Worm (Caenorhabditis elegans) whole organism, L4 larva: ENCODE measurements around the gene F56H11.2.

Experiments used
- ZK546.5 ChIP-seq, 2 experiments: sonication (generic microtip); optimal IDR thresholded peaks; 2 replicates each; lab custom pipeline; 2017; ENCODE audit warnings: missing biosample characterization in 2 of 2, missing genetic modification characterization in 2 of 2
- ceh-82 ChIP-seq: sonication (generic microtip); optimal IDR thresholded peaks from 2 replicates; lab custom pipeline; 2017; ENCODE audit warnings: missing biosample characterization, missing genetic modification characterization
- madf-9 ChIP-seq: fragments of 200-800 bp; sonication (Bioruptor generic); conservative IDR thresholded peaks from 2 replicates; pipeline ENCODE4 v1.3.6; 2022; ENCODE audit warnings: missing genetic modification reagents, missing genetic modification characterization, missing compliant biosample characterization
- nhr-111 ChIP-seq: fragments of 200-800 bp; sonication (Bioruptor generic); optimal IDR thresholded peaks from 2 replicates; lab custom pipeline; 2018; ENCODE audit warnings: mild to moderate bottlenecking, missing genetic modification characterization, missing compliant biosample characterization
- pha-4 ChIP-seq, 2 experiments: fragments of 150-350 bp in 1 of 2; fragments of 200-800 bp in 1 of 2; sonication (Bioruptor generic) in 1 of 2; IDR thresholded peaks in 1 of 2; optimal IDR thresholded peaks in 1 of 2; 2 replicates each; pipeline versions ENCODE4 v1.3.6 to Lab custom; 2014 to 2022; ENCODE audit warnings: missing genetic modification characterization in 2 of 2, missing genetic modification reagents in 2 of 2, missing biosample characterization in 1 of 2, missing compliant biosample characterization in 1 of 2
- sdz-12 ChIP-seq: fragments of 200-800 bp; sonication (Bioruptor generic); optimal IDR thresholded peaks from 2 replicates; lab custom pipeline; 2018; ENCODE audit warnings: mild to moderate bottlenecking, missing genetic modification characterization, missing compliant biosample characterization
- snpc-4 ChIP-seq: fragments of 150-350 bp; optimal IDR thresholded peaks from 2 replicates; lab custom pipeline; 2014; ENCODE audit warnings: missing biosample characterization, missing genetic modification characterization
- unc-62 ChIP-seq, 3 experiments: fragments of 150-350 bp in 1 of 3; sonication (generic microtip); optimal IDR thresholded peaks in 2 of 3; peaks in 1 of 3; 1 replicate in 1 of 3; 2 replicates in 2 of 3; lab custom pipeline; 2014 to 2017; ENCODE audit warnings: missing biosample characterization in 3 of 3, missing genetic modification characterization in 3 of 3, missing genetic modification reagents in 3 of 3, missing genotype in 1 of 3

ce11 chrIV:9535105-9535504, 2.1 kb upstream of the F56H11.2 start:
- TF ChIP-seq ceh-82 (tag; lab: Kevin White, UChicago) (no peak), sdz-12 (no peak), snpc-4 (tag; lab: Kevin White, UChicago) (no peak), nhr-111 (GFP tag; lab: Kevin White, UChicago) (no peak), ZK546.5 (tag; optimal IDR thresholded peaks at IDR 0.05; lab: Kevin White, UChicago) (no peak), pha-4 (GFP tag; IDR thresholded peaks at IDR 0.05; lab: Robert Waterston, UW) (no peak), pha-4 (tag; optimal IDR thresholded peaks at IDR 0.05; lab: Kevin White, UChicago) (no peak), unc-62 (GFP tag; optimal IDR thresholded peaks at IDR 0.05 in 1 of 2; lab: Kevin White, UChicago) (no peak), unc-62 (tag; optimal IDR thresholded peaks at IDR 0.05; lab: Kevin White, UChicago) (no peak), madf-9 (GFP tag; lab: Robert Waterston, UW) (no peak)
